Worm (Caenorhabditis elegans) whole organism, early embryonic: Measurements from ENCODE around the gene F40A3.7.

ENCODE experiments used
- B0310.2 ChIP-seq: sonication (generic microtip); optimal IDR thresholded peaks from 2 replicates; lab custom pipeline; 2016; ENCODE audit warnings: mild to moderate bottlenecking, missing genetic modification characterization, missing compliant biosample characterization
- F13C5.2 ChIP-seq: sonication (generic microtip); optimal IDR thresholded peaks from 2 replicates; lab custom pipeline; 2017; ENCODE audit warnings: mild to moderate bottlenecking, missing genetic modification characterization, inconsistent platforms, missing compliant biosample characterization
- ama-1 ChIP-seq: fragments of 150-350 bp; optimal IDR thresholded peaks from 2 replicates; lab custom pipeline; 2014
- hmg-4 ChIP-seq: fragments of 200-800 bp; sonication (Bioruptor generic); optimal IDR thresholded peaks from 2 replicates; lab custom pipeline; 2018; ENCODE audit warnings: mild to moderate bottlenecking, missing genetic modification characterization, missing compliant biosample characterization

ce11 chrV:7891230-7891629 is 8.4 kb downstream of the F40A3.7 start, which contains the start of gene F40A3.1:
- no peak for TF ChIP-seq F13C5.2 (tag; lab: Kevin White, UChicago)
- TF ChIP-seq hmg-4 (GFP tag; lab: Kevin White, UChicago), result no peak
- TF ChIP-seq B0310.2, result no peak
- TF ChIP-seq ama-1 (lab: Kevin White, UChicago), result no peak
